Worm (Caenorhabditis elegans): Measurements from ENCODE around the gene odc-1.

odc-1 gene

DNA sequence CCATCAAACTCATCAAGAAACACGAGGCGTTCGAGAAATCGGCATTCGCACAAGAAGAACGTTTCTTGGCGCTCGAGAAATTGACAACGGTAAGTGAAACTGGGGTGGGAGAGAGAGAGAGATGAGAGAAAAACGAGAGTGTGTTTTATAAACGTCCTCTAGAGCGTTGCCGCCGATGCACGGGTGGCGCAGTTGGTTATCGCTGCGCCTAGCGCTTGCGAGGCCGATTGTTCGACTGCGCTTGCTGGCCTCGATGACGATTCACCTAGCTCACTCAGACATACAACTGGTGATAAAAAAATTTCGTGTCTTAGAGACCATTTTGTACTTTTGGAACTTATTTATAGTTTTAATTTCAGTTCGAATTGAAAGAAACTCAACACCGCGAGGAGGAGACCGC is 11.2 kb downstream of the odc-1 start (continued):
- TF ChIP-seq nhr-20 (tag; optimal IDR thresholded peaks at IDR 0.05) (peak; percentile 60), lsy-2 (tag; optimal IDR thresholded peaks at IDR 0.05) (peak in 1 of 2 experiments; percentile 44), mab-9 (GFP tag; IDR thresholded peaks at IDR 0.05) (0 out of 2 replicates have a peak, but pooled peaks have one; percentile 14), sox-4 (tag; optimal IDR thresholded peaks at IDR 0.05) (peak; percentile 10)

DNA sequence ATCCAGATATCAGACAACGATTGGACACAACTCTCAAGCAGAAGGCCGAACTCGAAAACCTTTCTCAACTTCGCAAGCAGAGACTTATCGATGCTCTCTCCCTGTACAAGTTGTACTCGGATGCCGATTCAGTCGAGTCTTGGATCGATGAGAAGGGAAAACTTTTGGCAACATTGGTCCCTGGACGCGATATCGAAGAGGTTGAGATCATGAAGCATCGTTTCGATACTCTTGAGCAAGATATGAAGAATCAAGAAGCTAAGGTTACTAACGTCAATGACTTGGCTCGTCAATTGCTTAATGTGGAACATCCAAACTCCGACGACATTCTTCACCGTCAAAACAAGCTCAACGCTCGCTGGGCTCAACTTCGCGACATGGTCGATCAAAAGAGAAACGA is 15.0 kb downstream of the odc-1 start:
- no peak for TF ChIP-seq nhr-237 (tag; optimal IDR thresholded peaks at IDR 0.05)
- TF ChIP-seq swsn-7 (tag; optimal IDR thresholded peaks at IDR 0.05), result no peak

DNA sequence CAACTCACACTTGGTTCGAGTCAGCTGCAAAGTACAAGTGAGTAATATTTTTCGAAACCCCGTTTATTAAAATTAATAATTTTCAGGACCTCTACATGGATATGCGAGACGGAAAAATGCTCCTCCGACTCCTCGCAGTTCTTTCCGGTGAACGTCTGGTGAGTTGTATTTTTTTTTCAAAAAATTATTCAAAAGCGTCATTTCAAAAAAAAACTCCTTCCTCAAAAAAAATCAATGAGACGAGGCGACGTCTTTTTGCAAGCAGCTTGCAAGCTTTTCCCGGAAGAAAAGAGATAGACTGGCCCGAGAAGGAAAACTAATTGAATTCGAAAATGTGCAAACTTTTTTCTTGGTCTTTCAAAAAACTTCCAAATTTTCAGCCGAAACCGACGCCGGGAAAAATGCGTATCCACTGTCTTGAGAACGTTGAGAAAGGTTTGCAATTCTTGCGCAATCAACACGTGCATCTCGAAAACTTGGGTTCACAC is 17.5 kb downstream of the odc-1 start:
- TF ChIP-seq ceh-63 (GFP tag; optimal IDR thresholded peaks at IDR 0.05) (no peak), lin-14 (GFP tag; optimal IDR thresholded peaks at IDR 0.05) (peak; percentile 54)

DNA sequence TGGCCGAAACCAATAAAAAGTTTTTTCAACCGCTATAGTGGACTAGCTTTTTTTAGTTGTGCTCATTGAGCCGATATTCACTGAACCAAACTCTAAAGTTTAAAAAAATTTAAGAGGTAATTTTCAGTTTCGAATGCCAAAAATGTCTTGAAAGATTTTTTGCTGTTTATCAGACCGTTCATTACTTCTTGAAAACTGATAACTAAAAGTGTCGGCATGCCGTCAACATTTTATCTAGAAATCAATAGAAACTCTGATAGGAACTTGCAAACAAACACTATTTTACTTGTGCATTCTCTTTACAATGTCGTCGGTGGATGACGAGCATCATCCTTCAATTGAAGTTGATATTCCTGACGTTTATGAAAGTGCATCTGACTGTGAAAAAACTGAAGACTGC is 18.3 kb downstream of the odc-1 start:
- TF ChIP-seq fkh-10 (GFP tag; optimal IDR thresholded peaks at IDR 0.05), result no peak
- TF ChIP-seq nhr-28 (tag; optimal IDR thresholded peaks at IDR 0.05), result no peak
- TF ChIP-seq elt-2 (tag; optimal IDR thresholded peaks at IDR 0.05), result peak; percentile 44

DNA sequence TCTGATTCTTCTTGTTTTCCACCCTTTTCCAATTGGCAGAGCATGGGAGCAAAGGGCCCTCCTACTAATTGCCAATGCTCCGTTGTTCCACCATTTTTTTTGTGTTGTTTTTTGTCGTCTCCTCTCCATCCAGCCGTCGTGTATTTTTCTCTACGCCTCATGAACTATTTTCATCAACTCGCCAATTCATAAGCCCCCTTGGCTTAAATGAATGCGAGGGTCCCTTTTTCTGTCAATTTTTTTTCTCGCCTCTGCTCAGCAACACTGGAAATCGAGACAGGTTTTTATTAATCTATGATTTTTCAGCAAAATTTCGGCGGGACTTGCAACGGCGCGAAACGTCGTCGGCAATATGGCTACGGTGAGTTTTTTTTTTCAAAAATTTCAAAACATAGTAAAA is 19.0 kb downstream of the odc-1 start, which contains the start of gene unc-70:
unc-70 (plus strand) TSS at position 301 of the 400 bp plus-strand sequence.
- no peak for TF ChIP-seq isw-1 (GFP tag; IDR thresholded peaks at IDR 0.05)
- TF ChIP-seq nhr-85 (tag), result peak; percentile 20

DNA sequence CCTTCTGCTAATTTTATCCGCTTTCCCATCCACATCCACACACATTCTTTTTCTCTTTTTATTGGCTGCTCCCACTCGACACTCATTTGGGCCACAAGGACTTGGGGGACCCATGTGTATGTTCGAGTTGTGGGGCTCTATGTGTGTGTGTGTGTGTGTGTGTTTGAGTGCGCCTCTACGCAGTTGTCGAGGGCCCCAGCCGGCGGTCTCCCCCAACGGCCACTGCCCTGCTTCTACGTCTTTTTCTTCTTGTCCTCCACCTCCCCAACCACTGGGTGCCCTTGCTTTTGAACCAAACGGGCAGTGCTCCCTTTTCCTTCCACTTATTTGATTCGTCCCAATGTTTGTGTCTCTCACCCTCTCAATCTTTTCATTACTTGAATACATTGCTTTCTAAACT is 19.4 kb downstream of the odc-1 start:
- TF ChIP-seq ceh-8 (GFP tag; optimal IDR thresholded peaks at IDR 0.05) (peak; percentile 8), nhr-71 (tag; optimal IDR thresholded peaks at IDR 0.05) (peak; percentile 36), nhr-20 (tag; optimal IDR thresholded peaks at IDR 0.05) (peak; percentile 5), mep-1 (tag; optimal IDR thresholded peaks at IDR 0.05) (no peak), pqm-1 (tag; optimal IDR thresholded peaks at IDR 0.05) (no peak), nhr-47 (tag; optimal IDR thresholded peaks at IDR 0.05) (peak; percentile 36), elt-3 (tag; optimal IDR thresholded peaks at IDR 0.05) (no peak), snu-23 (GFP tag; optimal IDR thresholded peaks at IDR 0.05) (peak; percentile 43), ceh-90 (tag; optimal IDR thresholded peaks at IDR 0.05) (no peak), lin-35 (GFP tag; optimal IDR thresholded peaks at IDR 0.05) (peak in 1 of 2 experiments; percentile 21), ceh-82 (tag; optimal IDR thresholded peaks at IDR 0.05) (peak in 1 of 3 experiments; percentile 42), alr-1 (tag; optimal IDR thresholded peaks at IDR 0.05; ENCODE audit: borderline replicate concordance) (no peak), elt-2 (tag; optimal IDR thresholded peaks at IDR 0.05) (no peak), ets-5 (GFP tag; IDR thresholded peaks at IDR 0.05) (no peak), rnt-1 (tag; optimal IDR thresholded peaks at IDR 0.05) (peak; percentile 53), mef-2 (tag; optimal IDR thresholded peaks at IDR 0.05) (no peak), lin-14 (GFP tag; optimal IDR thresholded peaks at IDR 0.05) (peak; percentile 83), hlh-17 (GFP tag; optimal IDR thresholded peaks at IDR 0.05; ENCODE audit: borderline replicate concordance) (no peak), unc-98 (GFP tag; IDR thresholded peaks at IDR 0.05) (no peak), unc-86 (tag; optimal IDR thresholded peaks at IDR 0.05) (peak; percentile 11), hlh-4 (tag; optimal IDR thresholded peaks at IDR 0.05) (no peak), tbx-2 (tag; optimal IDR thresholded peaks at IDR 0.05) (peak; percentile 35), vab-15 (tag; optimal IDR thresholded peaks at IDR 0.05) (no peak), efl-1 (optimal IDR thresholded peaks at IDR 0.05) (no peak), efl-1 (GFP tag; optimal IDR thresholded peaks at IDR 0.05 in 1 of 2) (peak in 1 of 2 experiments; percentile 44), lsy-2 (tag; optimal IDR thresholded peaks at IDR 0.05) (peak in 1 of 2 experiments; percentile 33), ceh-88 (GFP tag; IDR thresholded peaks at IDR 0.05) (no peak), lin-39 (tag; optimal IDR thresholded peaks at IDR 0.05) (no peak), hpl-2 (GFP tag; optimal IDR thresholded peaks at IDR 0.05) (no peak), dsc-1 (tag; optimal IDR thresholded peaks at IDR 0.05) (peak; percentile 50), nhr-12 (tag; optimal IDR thresholded peaks at IDR 0.05) (no peak), nhr-77 (tag; optimal IDR thresholded peaks at IDR 0.05) (no peak), snpc-4 (tag; optimal IDR thresholded peaks at IDR 0.05) (peak; percentile 35), ces-1 (GFP tag; optimal IDR thresholded peaks at IDR 0.05) (no peak)
